Fruit fly (Drosophila melanogaster): ENCODE results near the gene CG34426.

The CG34426 gene

DNA sequence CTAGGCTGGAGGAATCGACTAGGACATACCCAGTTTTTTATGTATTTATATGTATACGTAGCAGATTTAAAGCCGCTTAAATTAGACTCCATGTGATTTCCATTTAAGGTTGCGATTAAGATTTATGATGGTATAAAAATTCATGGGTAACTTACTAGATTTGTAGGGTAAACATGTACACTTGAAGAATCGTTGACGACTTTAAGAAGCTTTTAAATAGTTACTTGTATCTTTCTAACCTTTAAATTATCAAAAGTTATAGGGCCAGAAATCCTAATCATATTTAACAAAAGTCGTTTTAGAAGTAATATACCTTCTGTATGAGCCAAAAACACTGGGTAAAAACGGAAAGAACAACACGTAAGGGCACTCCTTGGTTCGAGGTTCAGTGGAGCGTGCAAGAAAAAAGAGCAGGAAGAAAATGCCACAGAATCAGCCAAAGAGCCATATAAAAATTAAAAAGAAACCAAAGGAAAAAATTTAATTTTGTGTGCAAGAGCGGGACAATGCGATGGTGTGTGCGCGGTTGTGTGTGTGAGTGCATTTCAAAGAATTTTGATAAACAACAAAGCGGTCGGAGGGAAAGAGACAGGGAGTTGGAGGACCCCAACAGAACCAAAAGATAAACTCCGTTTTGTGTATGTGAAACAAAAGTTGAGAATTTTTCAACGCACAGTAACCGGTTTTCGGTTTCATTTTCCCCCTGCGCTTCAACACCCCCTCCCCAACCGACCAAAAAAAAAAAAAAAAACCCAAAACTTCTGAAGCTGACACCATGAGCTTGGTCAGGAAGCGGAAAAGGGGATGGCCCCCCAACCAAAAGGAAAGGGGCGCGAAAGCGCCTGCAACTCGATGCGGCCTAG, 37.5 kb downstream of the CG34426 start:
- no peak for TF ChIP-seq usp (GFP tag; optimal IDR thresholded peaks at IDR 0.05)
- TF ChIP-seq psq (optimal IDR thresholded peaks at IDR 0.05): no peak
- TF ChIP-seq CG8478 (optimal IDR thresholded peaks at IDR 0.05): no peak
- no peak for TF ChIP-seq EcR (GFP tag; optimal IDR thresholded peaks at IDR 0.05)
- no peak for TF ChIP-seq Dll (optimal IDR thresholded peaks at IDR 0.05)
- peak; percentile 88 for TF ChIP-seq pan (optimal IDR thresholded peaks at IDR 0.05)

DNA sequence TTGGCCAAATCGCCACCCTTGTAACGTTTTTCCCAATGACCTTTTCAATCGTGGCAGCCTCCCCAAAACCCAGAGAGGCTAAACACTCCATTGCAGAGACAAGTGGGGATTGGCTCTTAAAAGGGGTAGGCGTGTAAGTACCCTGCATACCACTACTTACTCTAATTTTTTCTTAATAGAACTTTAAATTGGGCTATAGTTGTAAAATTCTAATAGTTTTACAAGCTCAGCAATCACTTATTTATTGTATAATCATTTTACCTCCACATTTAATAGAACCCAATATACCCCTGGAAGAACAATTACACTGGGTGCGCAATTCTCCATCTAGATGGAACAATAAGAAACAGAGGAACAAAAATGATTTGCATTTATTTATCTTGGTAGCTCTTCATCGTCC, 39.5 kb downstream of the CG34426 start:
- TF ChIP-seq pan (optimal IDR thresholded peaks at IDR 0.05): peak; percentile 63
- no peak for TF ChIP-seq EcR (GFP tag; optimal IDR thresholded peaks at IDR 0.05)

DNA sequence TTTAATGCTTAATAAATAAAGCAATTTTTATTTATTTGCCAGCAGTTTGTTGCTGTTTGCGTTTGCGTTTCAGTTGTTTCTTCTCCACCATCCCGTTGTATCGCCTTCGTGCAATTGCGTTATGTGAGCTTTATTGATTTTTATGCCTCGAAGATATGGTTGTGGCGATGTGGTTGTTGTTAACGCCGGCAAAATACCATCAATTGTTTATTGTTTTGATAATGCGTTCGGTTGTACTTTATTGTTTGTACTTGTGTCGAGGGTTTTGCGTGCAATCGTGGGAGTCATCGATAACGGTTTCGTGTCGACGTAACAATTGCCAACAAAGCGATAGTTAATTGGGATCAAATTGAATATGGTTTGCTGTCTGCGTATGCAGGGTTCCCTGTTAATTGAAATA, 40.1 kb downstream of the CG34426 start:
- no peak for TF ChIP-seq EcR (GFP tag; optimal IDR thresholded peaks at IDR 0.05)
- TF ChIP-seq pan (optimal IDR thresholded peaks at IDR 0.05): no peak
- TF ChIP-seq usp (GFP tag; optimal IDR thresholded peaks at IDR 0.05): no peak
- TF ChIP-seq psq (optimal IDR thresholded peaks at IDR 0.05): no peak
- TF ChIP-seq CG8478 (optimal IDR thresholded peaks at IDR 0.05): no peak
- no peak for TF ChIP-seq Dll (optimal IDR thresholded peaks at IDR 0.05)

DNA sequence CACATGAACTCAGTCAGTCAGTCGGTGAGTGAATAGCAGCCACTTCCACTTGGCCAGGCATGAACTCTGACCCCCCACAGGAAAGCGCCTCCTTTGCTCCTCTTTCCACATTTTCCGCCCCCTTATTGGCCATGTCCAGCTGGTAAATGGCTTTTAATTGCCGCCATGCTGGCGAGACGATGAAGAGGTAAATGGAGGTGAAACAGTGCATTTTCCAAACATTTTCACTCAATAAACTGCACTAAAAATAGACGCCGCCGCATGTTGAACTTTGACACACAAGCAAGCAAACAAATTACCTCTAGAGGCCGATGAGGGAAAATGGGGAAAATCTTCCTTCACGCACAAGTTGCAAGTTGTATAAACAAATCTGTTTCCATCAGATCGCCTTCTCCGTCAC, 47.6 kb downstream of the CG34426 start:
- TF ChIP-seq EcR (GFP tag; optimal IDR thresholded peaks at IDR 0.05): no peak
- no peak for TF ChIP-seq Dll (optimal IDR thresholded peaks at IDR 0.05)
- no peak for TF ChIP-seq usp (GFP tag; optimal IDR thresholded peaks at IDR 0.05)
- no peak for TF ChIP-seq CG8478 (optimal IDR thresholded peaks at IDR 0.05)
- no peak for TF ChIP-seq pan (optimal IDR thresholded peaks at IDR 0.05)
- no peak for TF ChIP-seq psq (optimal IDR thresholded peaks at IDR 0.05)

DNA sequence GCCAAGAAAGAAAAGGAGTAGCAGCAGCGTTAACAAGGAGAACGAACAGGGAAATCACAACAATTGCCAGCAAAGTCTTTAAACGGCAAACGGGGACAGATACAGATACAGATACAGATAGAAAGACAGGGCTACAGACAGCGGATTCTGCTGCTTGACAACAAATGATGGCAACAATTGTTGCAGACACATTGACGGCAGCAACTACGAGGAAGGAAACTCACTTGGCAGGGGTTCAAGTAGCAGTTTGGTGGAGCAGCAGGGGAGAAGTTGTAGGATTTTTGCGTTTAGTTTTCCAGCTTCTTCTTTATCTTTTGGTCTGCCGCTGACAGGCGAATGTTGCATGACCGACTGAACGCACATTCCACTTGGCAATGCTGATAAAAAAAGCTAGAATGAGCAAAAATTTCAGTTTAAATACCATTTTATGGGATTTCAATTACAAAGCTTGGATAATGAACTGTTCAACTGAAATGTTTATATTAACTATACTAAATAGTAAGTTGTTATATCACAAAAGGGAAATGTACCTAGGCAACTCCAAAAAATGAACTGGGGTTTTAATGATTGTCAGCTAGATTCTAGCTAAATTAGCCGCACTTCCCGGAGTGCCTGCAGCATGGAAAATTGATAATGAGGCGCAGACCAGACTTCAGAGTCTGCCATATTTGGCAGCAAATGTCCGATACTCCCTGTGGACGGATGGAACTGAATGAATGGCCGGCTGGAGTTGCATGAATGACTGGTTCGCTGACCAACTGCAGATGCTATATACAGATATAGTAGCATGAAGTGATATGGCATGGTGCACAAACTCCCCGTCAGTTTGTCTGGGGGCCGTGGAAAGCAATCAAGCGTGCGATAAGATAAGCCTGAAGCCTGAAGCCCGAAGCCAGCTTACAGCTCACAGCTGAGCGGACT, 48.8 kb downstream of the CG34426 start:
- TF ChIP-seq usp (GFP tag; optimal IDR thresholded peaks at IDR 0.05) (no peak), EcR (GFP tag; optimal IDR thresholded peaks at IDR 0.05) (no peak), pan (optimal IDR thresholded peaks at IDR 0.05) (no peak), psq (optimal IDR thresholded peaks at IDR 0.05) (no peak), CG8478 (optimal IDR thresholded peaks at IDR 0.05) (no peak), Dll (optimal IDR thresholded peaks at IDR 0.05) (no peak)

DNA sequence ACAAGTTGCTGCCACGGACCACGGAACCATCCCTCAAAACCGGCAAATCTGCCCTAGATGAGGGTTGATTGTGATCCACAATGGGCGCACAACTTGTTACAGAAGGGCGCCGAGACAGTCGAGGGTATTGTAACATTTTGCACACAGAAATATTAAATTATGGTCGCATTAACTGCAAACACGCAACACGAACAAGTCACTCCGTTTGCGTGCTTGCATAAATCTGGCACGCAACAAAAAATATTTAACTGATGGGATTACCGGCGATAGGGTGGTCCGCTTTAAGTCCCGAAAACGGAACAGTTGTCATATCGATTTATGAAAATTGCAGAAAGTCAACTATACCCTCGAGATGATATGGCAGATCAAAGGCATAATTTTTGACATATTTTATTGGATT, 49.7 kb downstream of the CG34426 start:
- TF ChIP-seq Dll (optimal IDR thresholded peaks at IDR 0.05) (no peak), EcR (GFP tag; optimal IDR thresholded peaks at IDR 0.05) (no peak), psq (optimal IDR thresholded peaks at IDR 0.05) (no peak), usp (GFP tag; optimal IDR thresholded peaks at IDR 0.05) (no peak), CG8478 (optimal IDR thresholded peaks at IDR 0.05) (no peak), pan (optimal IDR thresholded peaks at IDR 0.05) (no peak)

DNA sequence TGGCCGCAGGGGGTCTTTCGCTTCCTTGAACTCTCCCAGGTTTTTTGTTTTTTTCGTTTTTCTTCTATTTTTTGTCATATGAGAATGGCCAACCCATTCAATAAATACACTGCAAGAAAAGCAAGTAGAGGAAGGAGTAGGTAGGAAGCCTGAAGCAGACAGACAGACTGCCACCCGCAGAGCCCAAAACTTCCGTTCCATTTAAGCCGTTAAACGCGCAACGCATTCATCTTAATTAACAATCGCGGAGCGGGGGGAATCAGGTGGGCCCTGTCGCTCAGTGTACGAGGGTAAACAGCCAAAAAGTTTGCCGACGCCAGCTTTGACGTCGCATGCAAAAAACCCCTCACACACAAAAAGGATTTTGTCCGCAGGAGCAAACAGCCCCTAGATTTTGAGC, 50.6 kb downstream of the CG34426 start:
- TF ChIP-seq Dll (optimal IDR thresholded peaks at IDR 0.05) (no peak), CG8478 (optimal IDR thresholded peaks at IDR 0.05) (no peak), EcR (GFP tag; optimal IDR thresholded peaks at IDR 0.05) (no peak)

All from whole organism.